Worm (Caenorhabditis elegans) whole organism, dauer: ENCODE measurements around the gene fbxb-44.
"Not testable (repeated sequence)": the region's sequence is repeated elsewhere in the genome, so short reads cannot be mapped to it uniquely, and the experiment has no call there.

ENCODE experiments used
- unc-62 ChIP-seq: sonication (generic microtip); optimal IDR thresholded peaks from 2 replicates; lab custom pipeline; 2017; ENCODE audit warnings: missing biosample characterization, missing genetic modification reagents, missing genetic modification characterization

The fbxb-44 gene

DNA sequence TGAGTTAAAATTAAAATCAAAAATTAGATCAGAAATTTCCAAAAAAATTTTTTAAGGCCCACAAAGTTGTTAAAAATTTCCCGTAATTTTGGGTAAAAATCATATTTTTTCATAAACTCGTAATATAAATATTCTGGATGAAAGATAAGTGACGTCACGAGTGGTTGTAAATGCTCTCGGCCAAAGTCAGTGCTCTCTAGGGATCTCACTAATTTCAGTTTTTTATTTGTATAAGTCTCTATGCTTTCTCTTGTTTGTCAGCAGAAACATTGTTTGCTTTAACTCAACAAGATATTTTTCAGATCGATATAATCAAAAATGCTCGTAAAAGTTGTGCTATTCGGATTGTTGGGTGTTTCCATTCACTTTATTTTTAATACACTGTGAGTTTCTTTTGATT lies 4.5 kb downstream of the fbxb-44 start, which contains the start of gene K05F6.4:
Gene K05F6.4 (plus strand): TSS at position 301 of the 400 bp plus-strand sequence.
- TF ChIP-seq unc-62 (GFP tag; lab: Kevin White, UChicago), result not testable (repeated sequence)

DNA sequence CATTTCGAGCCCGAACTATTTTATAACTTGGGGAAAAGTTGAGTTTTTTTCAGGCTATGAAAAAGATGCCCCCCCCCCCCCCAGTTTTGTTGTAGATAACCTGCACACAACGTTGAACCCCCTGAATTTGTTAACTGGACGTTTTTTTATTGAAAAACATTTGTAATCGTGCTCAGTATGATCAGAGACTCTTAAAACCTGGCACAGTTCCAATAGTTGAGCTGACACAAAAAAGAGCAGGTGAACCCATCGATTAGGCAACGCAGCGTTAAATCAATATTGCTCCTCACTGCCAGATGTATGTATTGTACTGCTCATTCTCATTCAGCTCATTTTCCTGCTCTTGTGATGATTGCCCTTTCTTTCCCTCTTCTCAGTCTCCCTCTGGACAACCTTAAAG lies 6.9 kb downstream of the fbxb-44 start, which contains the start of gene K05F6.12:
Gene K05F6.12 (plus strand): TSS at position 301 of the 400 bp plus-strand sequence.
- no peak for TF ChIP-seq unc-62 (GFP tag; lab: Kevin White, UChicago)

DNA sequence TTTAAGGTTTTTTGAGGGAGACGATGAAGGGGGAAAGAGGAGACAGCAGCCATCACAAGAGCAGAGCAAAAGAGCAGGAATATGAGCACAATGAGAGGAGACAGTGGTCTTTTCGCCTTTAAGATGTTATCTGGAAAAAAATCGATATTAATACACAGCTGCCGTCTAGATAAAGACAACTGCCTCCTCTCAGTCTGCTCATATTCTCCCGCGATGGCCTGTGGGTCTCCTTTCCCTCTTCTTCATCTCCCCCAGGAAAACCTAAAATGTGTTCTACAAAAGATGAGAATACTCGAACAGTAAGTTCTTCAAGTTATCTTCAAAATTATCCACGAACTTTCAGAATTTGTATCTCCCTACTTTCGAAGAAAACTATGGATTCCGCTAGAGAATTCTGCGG lies 11.8 kb downstream of the fbxb-44 start, which contains the start of the genes fbxb-52 and fbxb-51:
Gene fbxb-52 (minus strand): TSS at position 101 of the 400 bp plus-strand sequence.
Gene fbxb-51 (plus strand): TSS at position 212 of the 400 bp plus-strand sequence.
- TF ChIP-seq unc-62 (GFP tag; lab: Kevin White, UChicago), result no peak

DNA sequence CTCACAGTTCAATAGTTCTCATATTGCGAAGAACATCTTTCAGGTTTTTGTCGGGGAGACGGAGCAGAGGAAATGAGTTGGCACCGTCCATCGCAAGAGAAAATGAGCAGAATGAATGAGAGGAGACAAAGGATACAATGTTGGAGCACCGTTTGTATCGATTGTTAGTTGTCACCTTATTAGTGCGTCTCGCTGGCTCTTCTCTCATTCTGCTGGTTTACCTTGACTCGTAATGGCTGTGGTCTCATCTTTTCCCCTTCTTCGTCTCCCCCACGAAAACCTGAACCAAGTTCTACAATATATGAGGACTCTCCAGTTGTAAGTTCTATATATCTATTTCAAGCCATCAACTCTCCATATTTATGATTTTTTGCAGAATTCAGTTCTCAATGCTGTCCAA lies 17.5 kb downstream of the fbxb-44 start, which contains the start of the genes fbxb-54 and fbxb-50:
Gene fbxb-54 (minus strand): TSS at position 101 of the 400 bp plus-strand sequence.
Gene fbxb-50 (plus strand): TSS at position 227 of the 400 bp plus-strand sequence.
- not testable (repeated sequence) for TF ChIP-seq unc-62 (GFP tag; lab: Kevin White, UChicago)

DNA sequence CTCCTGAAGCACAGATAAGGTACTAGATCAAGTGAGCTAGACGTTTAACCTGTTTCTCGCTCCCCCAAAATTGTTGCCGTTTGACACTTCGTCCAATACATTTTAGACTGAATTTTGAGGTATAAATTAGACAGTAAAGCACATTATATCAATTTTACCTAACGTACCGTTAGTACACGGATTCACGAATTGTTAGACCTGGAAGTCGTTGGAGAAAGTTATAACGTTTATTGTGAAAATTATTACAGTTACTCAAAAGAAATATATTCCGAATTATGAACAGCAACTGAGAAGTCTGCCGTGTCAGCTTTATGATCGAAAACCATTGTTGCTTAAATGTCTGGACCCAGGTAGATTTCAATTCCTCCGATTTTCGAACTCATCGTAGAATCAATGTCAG lies 22.1 kb downstream of the fbxb-44 start:
- TF ChIP-seq unc-62 (GFP tag; lab: Kevin White, UChicago), result no peak

DNA sequence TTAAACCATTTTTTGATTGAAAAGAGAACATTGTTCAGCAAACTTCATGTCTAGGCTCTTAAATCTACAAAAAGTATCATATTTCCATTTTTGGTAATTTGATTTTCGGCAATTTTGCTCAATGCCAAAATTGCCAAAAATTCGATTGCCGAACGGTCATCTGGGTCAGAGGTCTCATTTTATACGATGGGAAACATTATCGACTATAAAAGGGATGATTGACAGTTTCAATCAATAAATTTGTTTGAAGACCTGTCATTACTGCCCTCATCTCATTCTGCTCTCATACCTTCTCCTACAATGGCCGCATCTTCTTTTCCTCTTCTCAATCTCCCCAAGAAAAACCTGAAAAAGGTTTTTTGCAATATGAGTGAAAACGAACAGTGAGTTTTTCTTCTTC lies 23.2 kb downstream of the fbxb-44 start, which contains the start of gene K05F6.14:
Gene K05F6.14 (plus strand): TSS at position 301 of the 400 bp plus-strand sequence.
- no peak for TF ChIP-seq unc-62 (GFP tag; lab: Kevin White, UChicago)

DNA sequence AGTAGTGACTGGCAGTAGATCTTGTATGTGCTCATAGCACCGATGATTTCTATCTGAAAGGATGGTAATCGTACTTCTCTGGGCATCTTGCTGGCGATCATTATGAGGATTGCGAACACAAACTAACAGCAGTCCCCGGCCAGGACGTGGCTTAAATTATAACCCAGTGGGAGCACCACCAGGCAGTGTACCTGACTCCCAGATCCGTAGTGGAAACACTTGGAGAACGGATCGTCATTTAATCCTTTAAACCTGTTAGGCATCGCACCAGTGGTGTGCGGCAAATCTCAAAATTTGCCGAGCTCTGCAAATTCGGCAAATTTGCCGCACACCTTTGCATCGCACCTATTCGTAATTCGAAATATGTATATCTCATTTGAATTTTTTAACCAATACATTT lies 29.0 kb downstream of the fbxb-44 start, which contains the start of gene K05F6.8:
Gene K05F6.8 (minus strand): TSS at position 101 of the 400 bp plus-strand sequence.
- no peak for TF ChIP-seq unc-62 (GFP tag; lab: Kevin White, UChicago)

DNA sequence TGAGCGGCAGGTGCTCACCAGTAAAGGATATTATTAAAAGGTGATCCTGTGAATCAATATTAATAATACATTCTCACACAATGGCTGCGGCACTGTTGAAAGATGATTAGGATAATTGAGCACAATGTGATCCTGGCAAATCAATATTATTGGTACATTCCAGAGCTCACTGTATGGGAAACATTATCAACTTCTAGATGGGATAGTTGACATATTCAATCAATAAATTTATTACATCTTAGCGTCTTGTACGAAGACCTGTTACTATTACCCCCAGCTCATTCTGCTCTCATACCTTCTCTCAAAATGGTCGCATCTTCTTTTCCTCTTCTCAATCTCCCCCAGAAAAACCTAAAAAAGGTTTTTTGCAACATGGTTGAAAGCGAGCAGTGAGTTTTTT lies 29.5 kb downstream of the fbxb-44 start, which contains the start of gene fbxb-49:
Gene fbxb-49 (plus strand): TSS at position 301 of the 400 bp plus-strand sequence.
- TF ChIP-seq unc-62 (GFP tag; lab: Kevin White, UChicago), result no peak

DNA sequence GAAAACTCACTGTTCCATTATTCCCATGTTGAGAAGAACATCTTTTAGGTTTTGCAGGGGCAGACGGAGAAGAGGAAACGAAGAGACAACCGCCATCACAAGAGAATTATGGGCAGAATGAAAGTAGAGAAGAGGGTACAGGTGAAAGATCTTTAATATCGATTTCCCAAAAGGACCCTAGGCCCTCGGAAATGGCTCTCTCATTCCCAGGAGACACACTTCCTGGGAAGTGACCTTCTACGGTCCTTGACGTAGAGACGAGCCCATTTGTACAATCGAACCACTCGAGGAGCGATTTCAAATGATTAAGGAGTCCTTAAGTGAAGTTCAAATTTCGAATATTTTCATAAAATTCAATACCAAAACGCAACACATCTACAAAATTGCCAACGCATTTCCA lies 32.3 kb downstream of the fbxb-44 start, which contains the start of gene fbxb-46:
Gene fbxb-46 (minus strand): TSS at position 101 of the 400 bp plus-strand sequence.
- TF ChIP-seq unc-62 (GFP tag; lab: Kevin White, UChicago), result no peak

DNA sequence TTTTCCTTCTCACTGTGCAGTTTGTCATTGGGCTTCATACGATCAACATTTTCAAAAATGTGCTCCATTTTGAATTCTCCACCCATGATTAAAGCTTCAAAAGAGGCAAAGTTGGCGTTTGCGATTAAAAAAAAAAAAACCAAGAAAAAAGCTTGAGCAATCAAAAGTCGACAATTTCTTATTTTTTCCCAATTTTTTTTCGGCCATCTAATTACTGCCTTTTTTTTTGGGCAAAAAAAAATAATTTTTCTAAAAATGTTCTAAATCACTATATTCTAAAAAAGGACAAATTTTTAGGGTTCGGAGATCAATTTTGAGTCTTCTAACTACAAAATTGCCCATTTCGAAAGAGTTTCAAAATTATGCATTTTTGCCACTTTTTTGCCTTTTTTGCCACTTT lies 37.3 kb downstream of the fbxb-44 start, which contains the start of gene K05F6.10:
Gene K05F6.10 (minus strand): TSS at position 101 of the 400 bp plus-strand sequence.
- TF ChIP-seq unc-62 (GFP tag; lab: Kevin White, UChicago), result no peak

DNA sequence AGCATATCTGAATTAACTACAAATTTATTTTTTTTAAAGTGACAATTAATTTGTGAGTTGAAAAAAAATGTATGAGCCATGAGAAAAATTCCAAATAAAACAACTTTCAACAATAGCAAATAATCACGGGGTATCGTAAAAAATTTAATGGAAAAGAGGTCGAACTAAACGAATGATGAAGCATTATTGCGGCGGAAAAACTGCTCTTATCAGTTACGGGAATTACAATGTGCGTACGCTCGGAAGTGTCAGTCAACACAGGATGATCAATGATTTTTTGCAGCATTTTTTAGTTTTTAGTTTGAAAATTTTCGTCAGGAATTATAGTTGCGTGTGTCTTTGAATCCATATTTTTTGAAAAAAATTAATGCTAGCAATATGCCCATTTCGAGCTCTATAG lies 38.1 kb downstream of the fbxb-44 start:
- TF ChIP-seq unc-62 (GFP tag; lab: Kevin White, UChicago), result no peak

DNA sequence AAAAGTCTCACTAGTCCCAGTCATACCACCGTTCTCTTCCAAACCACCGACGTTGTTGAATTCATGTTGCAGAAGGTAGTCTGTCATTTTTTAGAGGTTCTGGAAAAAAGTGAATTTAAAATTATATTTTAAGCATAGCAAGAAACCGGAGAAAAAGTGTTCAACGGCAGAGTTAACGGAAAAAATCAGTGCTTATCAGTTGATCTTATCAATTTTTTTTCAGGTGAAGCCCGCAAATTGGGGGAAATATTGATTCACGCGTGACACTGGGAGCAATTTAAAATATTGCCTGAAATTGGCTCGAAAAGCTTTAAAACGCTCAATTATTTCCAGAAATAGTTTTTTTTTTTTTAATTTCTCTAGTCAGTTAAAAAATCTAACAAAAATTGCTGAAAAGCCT lies 41.2 kb downstream of the fbxb-44 start, which contains the start of gene math-38:
Gene math-38 (minus strand): TSS at position 101 of the 400 bp plus-strand sequence.
- no peak for TF ChIP-seq unc-62 (GFP tag; lab: Kevin White, UChicago)

DNA sequence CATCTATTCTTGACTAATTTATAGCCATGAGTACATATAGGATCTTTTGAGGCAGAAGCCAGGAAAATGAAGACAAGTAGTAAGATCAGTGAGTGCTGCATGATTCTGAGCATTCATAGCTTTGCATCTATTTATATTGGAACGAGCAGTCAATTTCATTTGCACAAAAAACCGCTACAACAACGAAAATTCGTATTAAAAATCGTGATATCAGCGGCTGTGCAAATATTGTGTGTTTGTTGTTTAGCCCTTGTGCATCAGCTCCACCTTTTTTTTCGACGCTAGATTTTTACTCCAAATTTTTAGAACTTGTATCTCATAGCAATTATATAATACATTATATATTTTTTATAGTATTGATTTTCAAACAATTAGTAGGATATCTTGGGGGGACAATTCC lies 45.5 kb downstream of the fbxb-44 start, which contains the start of gene clec-21:
Gene clec-21 (minus strand): TSS at position 101 of the 400 bp plus-strand sequence.
- TF ChIP-seq unc-62 (GFP tag; lab: Kevin White, UChicago), result no peak

DNA sequence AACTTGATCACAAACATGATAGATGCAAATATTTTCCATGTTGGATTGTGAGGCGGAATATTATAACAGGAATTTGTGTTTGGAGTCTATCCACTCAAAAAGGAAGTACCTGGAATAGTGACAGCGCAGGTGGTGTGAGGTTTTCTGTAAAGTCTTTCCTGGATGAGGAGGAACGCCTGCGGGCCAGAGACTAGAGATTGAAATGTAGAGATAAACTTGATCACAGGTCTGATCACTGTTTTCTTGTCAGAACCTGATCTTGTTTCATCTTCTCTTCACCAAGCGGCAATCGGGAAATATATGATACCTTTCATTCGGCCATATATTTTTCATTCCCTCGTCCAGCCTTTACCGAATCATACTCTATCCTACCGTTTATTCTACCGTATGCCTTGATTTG lies 47.6 kb downstream of the fbxb-44 start, which contains the start of gene T07H3.8:
Gene T07H3.8 (plus strand): TSS at position 301 of the 400 bp plus-strand sequence.
- no peak for TF ChIP-seq unc-62 (GFP tag; lab: Kevin White, UChicago)
